Fruit fly (Drosophila melanogaster) whole organism, wandering third instar larva: ENCODE results near the gene CG3386.

ENCODE experiments used
- CrebA ChIP-seq: fragments of 200-800 bp; sonication (Bioruptor generic); optimal IDR thresholded peaks from 2 replicates; lab custom pipeline; 2016; ENCODE audit warnings: missing biosample characterization, mild to moderate bottlenecking, missing genetic modification characterization, borderline replicate concordance
- Dfd ChIP-seq: fragments of >200 bp; optimal IDR thresholded peaks from 2 replicates; lab custom pipeline; 2017; ENCODE audit warnings: missing biosample characterization, missing genetic modification characterization
- Dif ChIP-seq: fragments of 200-275, 200-300 bp; sonication (Bioruptor generic); optimal IDR thresholded peaks from 2 replicates; lab custom pipeline; 2018; ENCODE audit warnings: missing biosample characterization, missing genetic modification characterization; ENCODE audit not compliant: partially characterized antibody
- HLH106 ChIP-seq: fragments of 200-800 bp; optimal IDR thresholded peaks from 3 replicates; lab custom pipeline; 2019; ENCODE audit warnings: missing biosample characterization, mild to moderate bottlenecking, missing genetic modification characterization, moderate library complexity
- Hnf4 ChIP-seq: fragments of 200-800 bp; sonication (Bioruptor generic); optimal IDR thresholded peaks from 2 replicates; lab custom pipeline; 2016; ENCODE audit warnings: missing biosample characterization, mild to moderate bottlenecking, missing genetic modification characterization
- Hr78 ChIP-seq: fragments of >200 bp; optimal IDR thresholded peaks from 2 replicates; lab custom pipeline; 2017; ENCODE audit warnings: missing biosample characterization, missing genetic modification characterization
- Hr83 ChIP-seq: fragments of 200-300 bp; sonication (Bioruptor generic); optimal IDR thresholded peaks from 2 replicates; lab custom pipeline; 2016; ENCODE audit warnings: missing biosample characterization, mild to moderate bottlenecking, missing genetic modification characterization, moderate library complexity; ENCODE audit not compliant: poor library complexity, severe bottlenecking
- Myc ChIP-seq: fragments of >200 bp; optimal IDR thresholded peaks from 2 replicates; lab custom pipeline; 2017
- OdsH ChIP-seq: fragments of 200-800 bp; sonication (Bioruptor generic); optimal IDR thresholded peaks from 2 replicates; lab custom pipeline; 2016; ENCODE audit warnings: missing biosample characterization, mild to moderate bottlenecking, missing genetic modification characterization
- Rel ChIP-seq, 2 experiments: fragments of 200-800 bp; sonication (Bioruptor generic) in 1 of 2; optimal IDR thresholded peaks; 2 replicates in 1 of 2; 3 replicates in 1 of 2; lab custom pipeline; 2016 to 2019; ENCODE audit warnings: mild to moderate bottlenecking in 2 of 2, missing biosample characterization in 2 of 2, missing genetic modification characterization in 2 of 2, moderate library complexity in 1 of 2
- Sp1 ChIP-seq: fragments of 200-800 bp; sonication (Bioruptor generic); optimal IDR thresholded peaks from 3 replicates; lab custom pipeline; 2019; ENCODE audit warnings: missing biosample characterization, mild to moderate bottlenecking, missing genetic modification characterization, moderate library complexity
- br ChIP-seq: fragments of 200-800 bp; sonication (Bioruptor generic); optimal IDR thresholded peaks from 2 replicates; lab custom pipeline; 2016; ENCODE audit warnings: missing biosample characterization, missing genetic modification characterization
- dmrt93B ChIP-seq: fragments of 200-800 bp; sonication (Bioruptor generic); optimal IDR thresholded peaks from 2 replicates; lab custom pipeline; 2018; ENCODE audit warnings: missing biosample characterization, mild to moderate bottlenecking, missing genetic modification characterization
- dsf ChIP-seq: sonication (Bioruptor generic); optimal IDR thresholded peaks from 2 replicates; lab custom pipeline; 2016; ENCODE audit warnings: missing biosample characterization, missing genetic modification characterization, borderline replicate concordance
- ey ChIP-seq: fragments of 200-800 bp; sonication (Bioruptor generic); optimal IDR thresholded peaks from 2 replicates; lab custom pipeline; 2016; ENCODE audit warnings: missing biosample characterization, missing genetic modification characterization
- foxo ChIP-seq, 2 experiments: fragments of 200-800 bp; sonication (Bioruptor generic); optimal IDR thresholded peaks; 2 replicates in 1 of 2; 3 replicates in 1 of 2; lab custom pipeline; 2016 to 2017; ENCODE audit warnings: missing biosample characterization in 2 of 2, missing genetic modification characterization in 2 of 2
- fru ChIP-seq: fragments of 200-800 bp; sonication (Bioruptor generic); optimal IDR thresholded peaks from 3 replicates; lab custom pipeline; 2016; ENCODE audit warnings: missing biosample characterization, mild to moderate bottlenecking, missing genetic modification characterization
- h ChIP-seq: fragments of 200-800 bp; sonication (Bioruptor generic); optimal IDR thresholded peaks from 3 replicates; lab custom pipeline; 2016; ENCODE audit warnings: missing biosample characterization, mild to moderate bottlenecking, missing genetic modification characterization
- pan ChIP-seq: fragments of >200 bp; optimal IDR thresholded peaks from 2 replicates; lab custom pipeline; 2017
- psq ChIP-seq: fragments of 200-800 bp; sonication (Bioruptor generic); optimal IDR thresholded peaks from 3 replicates; lab custom pipeline; 2017; ENCODE audit warnings: missing biosample characterization, mild to moderate bottlenecking, missing genetic modification characterization, moderate library complexity
- rgr ChIP-seq: fragments of 200-800 bp; sonication (Bioruptor generic); optimal IDR thresholded peaks from 3 replicates; lab custom pipeline; 2016; ENCODE audit warnings: missing biosample characterization, mild to moderate bottlenecking, missing genetic modification characterization
- sage ChIP-seq: fragments of 200-800 bp; sonication (Bioruptor generic); optimal IDR thresholded peaks from 2 replicates; lab custom pipeline; 2016; ENCODE audit warnings: missing biosample characterization, mild to moderate bottlenecking, missing genetic modification characterization
- sv ChIP-seq: fragments of 200-800 bp; sonication (Bioruptor generic); optimal IDR thresholded peaks from 3 replicates; lab custom pipeline; 2016; ENCODE audit warnings: missing biosample characterization, missing genetic modification characterization
- tai ChIP-seq: sonication (Bioruptor generic); optimal IDR thresholded peaks from 2 replicates; lab custom pipeline; 2016; ENCODE audit warnings: missing biosample characterization, missing genetic modification characterization
- woc ChIP-seq: sonication (Bioruptor generic); optimal IDR thresholded peaks from 2 replicates; lab custom pipeline; 2016; ENCODE audit warnings: missing biosample characterization, mild to moderate bottlenecking, missing genetic modification characterization

CG3386 gene

dm6 chr3L:634319-635015 is 47.8 kb downstream of the CG3386 start (continued):
- TF ChIP-seq Hnf4 (peak; percentile 63), br (GFP tag; lab: Kevin White, UChicago) (peak; percentile 73), Sp1 (GFP tag; lab: Kevin White, UChicago) (peak; percentile 69), Myc (lab: Kevin White, UChicago) (no peak), tai (GFP tag; lab: Kevin White, UChicago) (no peak), pan (lab: Kevin White, UChicago) (no peak), dmrt93B (GFP tag; lab: Kevin White, UChicago) (peak; percentile 24)

dm6 chr3L:633272-634254 is 48.7 kb downstream of the CG3386 start:
- TF ChIP-seq h (GFP tag; lab: Kevin White, UChicago): peak; percentile 46
- TF ChIP-seq Dfd (GFP tag; lab: Kevin White, UChicago): peak; percentile 73
- TF ChIP-seq foxo (GFP tag; optimal IDR thresholded peaks at IDR 0.05; lab: Kevin White, UChicago): peak in 1 of 2 experiments; percentile 53
- peak; percentile 20 for TF ChIP-seq woc (GFP tag; lab: Kevin White, UChicago)
- peak; percentile 39 for TF ChIP-seq br (GFP tag; lab: Kevin White, UChicago)
- TF ChIP-seq dsf (GFP tag; lab: Kevin White, UChicago): no peak
- TF ChIP-seq CrebA (GFP tag; lab: Kevin White, UChicago): no peak
- no peak for TF ChIP-seq Hr83 (GFP tag; lab: Kevin White, UChicago)
- TF ChIP-seq fru: peak; percentile 57
- TF ChIP-seq tai (GFP tag; lab: Kevin White, UChicago): no peak
- TF ChIP-seq sage (GFP tag; lab: Kevin White, UChicago): no peak
- TF ChIP-seq sv (GFP tag; lab: Kevin White, UChicago): peak; percentile 61
- TF ChIP-seq psq: peak; percentile 21
- TF ChIP-seq HLH106 (tag; lab: Kevin White, UChicago): peak; percentile 27
- peak; percentile 47 for TF ChIP-seq rgr (GFP tag; lab: Kevin White, UChicago)
- TF ChIP-seq ey: peak; percentile 61
- TF ChIP-seq dmrt93B (GFP tag; lab: Kevin White, UChicago): peak; percentile 3

- TF ChIP-seq psq: no peak
- TF ChIP-seq ey: no peak
- TF ChIP-seq h (GFP tag; lab: Kevin White, UChicago): no peak
- TF ChIP-seq Myc (lab: Kevin White, UChicago): no peak
- TF ChIP-seq Sp1 (GFP tag; lab: Kevin White, UChicago): no peak
- TF ChIP-seq Dfd (GFP tag; lab: Kevin White, UChicago): no peak
- no peak for TF ChIP-seq OdsH
- no peak for TF ChIP-seq dsf (GFP tag; lab: Kevin White, UChicago)
- no peak for TF ChIP-seq Rel (GFP tag; optimal IDR thresholded peaks at IDR 0.05; lab: Kevin White, UChicago)
- no peak for TF ChIP-seq Rel (tag; optimal IDR thresholded peaks at IDR 0.05; lab: Kevin White, UChicago)
- no peak for TF ChIP-seq sv (GFP tag; lab: Kevin White, UChicago)
- TF ChIP-seq rgr (GFP tag; lab: Kevin White, UChicago): no peak
- no peak for TF ChIP-seq tai (GFP tag; lab: Kevin White, UChicago)
- TF ChIP-seq HLH106 (tag; lab: Kevin White, UChicago): no peak
- TF ChIP-seq Dif: no peak
- no peak for TF ChIP-seq Hr78 (GFP tag; lab: Kevin White, UChicago)
- no peak for TF ChIP-seq CrebA (GFP tag; lab: Kevin White, UChicago)
- TF ChIP-seq, all 38 proteins: peak for 0
Observed at dm6 chr3L:632058-632457, 50.2 kb downstream of the CG3386 start.

DNA sequence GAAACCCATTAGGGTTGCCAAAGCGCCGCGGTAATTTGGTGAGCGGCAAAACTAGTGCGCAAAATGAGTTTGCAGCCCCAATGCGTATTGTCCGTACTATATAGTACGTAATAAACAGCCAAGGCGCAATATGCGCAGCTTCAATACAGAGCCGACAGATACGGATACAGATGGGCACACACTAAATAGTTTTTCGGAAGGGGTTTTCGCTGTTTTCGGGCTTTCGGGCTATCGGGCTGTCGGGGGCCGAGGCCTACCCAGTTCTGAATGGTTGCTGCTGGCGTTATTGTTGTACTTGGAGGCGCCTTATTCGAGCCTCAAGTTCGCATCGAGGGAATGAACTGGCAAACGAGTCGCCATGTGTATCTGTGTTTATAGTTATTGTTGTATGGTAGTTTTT is 51.6 kb downstream of the CG3386 start:
- no peak for TF ChIP-seq dsf (GFP tag; lab: Kevin White, UChicago)
